Fruit fly (Drosophila melanogaster) whole organism, wandering third instar larva: ENCODE data around the gene CG42335.

Source experiments
- Dif ChIP-seq: fragments of 200-275, 200-300 bp; sonication (Bioruptor generic); optimal IDR thresholded peaks from 2 replicates; lab custom pipeline; 2018; ENCODE audit warnings: missing biosample characterization, missing genetic modification characterization; ENCODE audit not compliant: partially characterized antibody
- Hr78 ChIP-seq: fragments of >200 bp; optimal IDR thresholded peaks from 2 replicates; lab custom pipeline; 2017; ENCODE audit warnings: missing biosample characterization, missing genetic modification characterization
- Hr83 ChIP-seq: fragments of 200-300 bp; sonication (Bioruptor generic); optimal IDR thresholded peaks from 2 replicates; lab custom pipeline; 2016; ENCODE audit warnings: missing biosample characterization, mild to moderate bottlenecking, missing genetic modification characterization, moderate library complexity; ENCODE audit not compliant: poor library complexity, severe bottlenecking
- Jra ChIP-seq: sonication (Bioruptor generic); optimal IDR thresholded peaks from 2 replicates; lab custom pipeline; 2016; ENCODE audit warnings: missing biosample characterization, missing genetic modification characterization
- Myc ChIP-seq: fragments of >200 bp; optimal IDR thresholded peaks from 2 replicates; lab custom pipeline; 2017
- Sp1 ChIP-seq: fragments of 200-800 bp; sonication (Bioruptor generic); optimal IDR thresholded peaks from 3 replicates; lab custom pipeline; 2019; ENCODE audit warnings: missing biosample characterization, mild to moderate bottlenecking, missing genetic modification characterization, moderate library complexity
- br ChIP-seq: fragments of 200-800 bp; sonication (Bioruptor generic); optimal IDR thresholded peaks from 2 replicates; lab custom pipeline; 2016; ENCODE audit warnings: missing biosample characterization, missing genetic modification characterization
- dl ChIP-seq, 2 experiments: fragments of 175-275, 200-275 bp in 1 of 2; fragments of 200-275 bp in 1 of 2; sonication (Bioruptor generic); optimal IDR thresholded peaks; lab custom pipeline; 2018; ENCODE audit warnings: mild to moderate bottlenecking in 2 of 2, missing biosample characterization in 2 of 2, missing genetic modification characterization in 2 of 2, moderate library complexity in 2 of 2; ENCODE audit not compliant: partially characterized antibody in 2 of 2, insufficient read depth in 1 of 2
- dsf ChIP-seq: sonication (Bioruptor generic); optimal IDR thresholded peaks from 2 replicates; lab custom pipeline; 2016; ENCODE audit warnings: missing biosample characterization, missing genetic modification characterization, borderline replicate concordance
- ey ChIP-seq: fragments of 200-800 bp; sonication (Bioruptor generic); optimal IDR thresholded peaks from 2 replicates; lab custom pipeline; 2016; ENCODE audit warnings: missing biosample characterization, missing genetic modification characterization
- fru ChIP-seq: fragments of 200-800 bp; sonication (Bioruptor generic); optimal IDR thresholded peaks from 3 replicates; lab custom pipeline; 2016; ENCODE audit warnings: missing biosample characterization, mild to moderate bottlenecking, missing genetic modification characterization
- lola ChIP-seq: fragments of >200 bp; optimal IDR thresholded peaks from 2 replicates; lab custom pipeline; 2017; ENCODE audit warnings: missing biosample characterization, missing genetic modification characterization
- sage ChIP-seq: fragments of 200-800 bp; sonication (Bioruptor generic); optimal IDR thresholded peaks from 2 replicates; lab custom pipeline; 2016; ENCODE audit warnings: missing biosample characterization, mild to moderate bottlenecking, missing genetic modification characterization

DNA sequence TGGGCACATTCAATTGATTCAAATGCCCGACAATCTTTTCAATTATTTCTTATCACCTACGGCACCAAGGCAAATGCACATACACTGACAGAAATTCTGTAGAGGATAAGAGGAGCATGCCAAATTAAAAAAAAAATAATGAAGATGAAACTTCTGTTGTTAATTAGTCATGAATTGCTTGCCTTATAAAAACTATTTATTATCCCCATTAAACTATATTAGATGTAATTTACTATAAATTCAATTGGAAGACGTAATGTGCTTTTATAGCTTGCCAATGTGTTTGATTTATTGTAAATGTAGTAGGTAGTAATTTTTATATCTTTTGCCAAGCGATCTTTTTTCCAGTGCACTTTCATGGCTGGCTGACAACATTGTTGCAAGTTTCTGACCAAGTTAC, 26.9 kb upstream of the CG42335 start:
- no peak for TF ChIP-seq dsf (GFP tag; lab: Kevin White, UChicago)
- TF ChIP-seq Myc (lab: Kevin White, UChicago) = no peak
- no peak for TF ChIP-seq ey
- TF ChIP-seq br (GFP tag; lab: Kevin White, UChicago) = no peak
- TF ChIP-seq sage (GFP tag; lab: Kevin White, UChicago) = no peak
- no peak for TF ChIP-seq Hr78 (GFP tag; lab: Kevin White, UChicago)
- no peak for TF ChIP-seq Sp1 (GFP tag; lab: Kevin White, UChicago)
- TF ChIP-seq Hr83 = no peak
- no peak for TF ChIP-seq Jra
- TF ChIP-seq Dif = no peak
- no peak for TF ChIP-seq lola (GFP tag; lab: Kevin White, UChicago)
- TF ChIP-seq dl (GFP tag; optimal IDR thresholded peaks at IDR 0.05; lab: Kevin White, UChicago; ENCODE audit: insufficient read depth in 1 of 2, partially characterized antibody in 2 of 2) = no peak
- TF ChIP-seq fru (GFP tag; lab: Kevin White, UChicago) = no peak
